Fruit fly (Drosophila melanogaster) whole organism, embryonic: Measurements from ENCODE around the gene gro.
A peak's percentile ranks its signal among the peaks of the same experiment; 100 is the strongest.

Source experiments
- Aef1 ChIP-seq: fragments of 200-800 bp; sonication (Bioruptor generic); IDR thresholded peaks from 3 replicates; pipeline ENCODE4 v1.3.6; 2022; ENCODE audit warnings: missing biosample characterization, missing genetic modification characterization
- CG1024 ChIP-seq: fragments of 200-800 bp; sonication (Bioruptor generic); IDR thresholded peaks from 2 replicates; pipeline ENCODE4 v1.3.6; 2022; ENCODE audit warnings: missing biosample characterization, missing genetic modification characterization
- CG10543 ChIP-seq: fragments of 200-800 bp; sonication (Bioruptor generic); optimal IDR thresholded peaks from 3 replicates; lab custom pipeline; 2017; ENCODE audit warnings: missing biosample characterization, mild to moderate bottlenecking, missing genetic modification characterization, moderate library complexity
- CG12769 ChIP-seq: fragments of 200-800 bp; sonication (Bioruptor generic); optimal IDR thresholded peaks from 2 replicates; lab custom pipeline; 2019; ENCODE audit warnings: missing biosample characterization, mild to moderate bottlenecking, missing genetic modification characterization, moderate library complexity
- CG14014 ChIP-seq: fragments of 200-800 bp; sonication (Bioruptor generic); IDR thresholded peaks from 2 replicates; pipeline ENCODE4 v1.3.6; 2022; ENCODE audit warnings: missing biosample characterization, missing genetic modification characterization
- CG14965 ChIP-seq: fragments of 200-800 bp; sonication (Bioruptor generic); optimal IDR thresholded peaks from 2 replicates; lab custom pipeline; 2016; ENCODE audit warnings: missing biosample characterization, missing genetic modification characterization, borderline replicate concordance
- CG15601 ChIP-seq: fragments of 200-800 bp; sonication (Bioruptor generic); optimal IDR thresholded peaks from 3 replicates; lab custom pipeline; 2019; ENCODE audit warnings: missing biosample characterization, mild to moderate bottlenecking, missing genetic modification characterization, moderate library complexity
- CG18262 ChIP-seq: fragments of 200-800 bp; optimal IDR thresholded peaks from 3 replicates; lab custom pipeline; 2019; ENCODE audit warnings: missing biosample characterization, mild to moderate bottlenecking, missing genetic modification characterization, moderate library complexity
- CG18476 ChIP-seq: fragments of 200-800 bp; sonication (Bioruptor generic); optimal IDR thresholded peaks from 2 replicates; lab custom pipeline; 2016; ENCODE audit warnings: missing biosample characterization, mild to moderate bottlenecking, missing genetic modification characterization
- CG4730 ChIP-seq: fragments of 200-800 bp; sonication (Bioruptor generic); IDR thresholded peaks from 2 replicates; pipeline ENCODE4 v1.3.6; 2022; ENCODE audit warnings: missing biosample characterization, missing genetic modification characterization
- CG7556 ChIP-seq: fragments of 200-800 bp; sonication (Bioruptor generic); optimal IDR thresholded peaks from 2 replicates; lab custom pipeline; 2017; ENCODE audit warnings: missing biosample characterization, mild to moderate bottlenecking, missing genetic modification characterization
- CG8478 ChIP-seq: fragments of >200 bp; optimal IDR thresholded peaks from 2 replicates; lab custom pipeline; 2018
- D ChIP-seq, 2 experiments: fragments of 200-800 bp in 1 of 2; fragments of >200 bp in 1 of 2; sonication (Bioruptor generic) in 1 of 2; optimal IDR thresholded peaks; 2 replicates in 1 of 2; 3 replicates in 1 of 2; lab custom pipeline; 2017; ENCODE audit warnings: mild to moderate bottlenecking in 1 of 2, missing biosample characterization in 1 of 2, missing genetic modification characterization in 1 of 2, missing genetic modification reagents in 1 of 2
- Dad ChIP-seq: fragments of 200-800 bp; sonication (Bioruptor generic); optimal IDR thresholded peaks from 3 replicates; lab custom pipeline; 2016; ENCODE audit warnings: missing biosample characterization, missing genetic modification characterization
- Eip74EF ChIP-seq, 2 experiments: fragments of 200-800 bp in 1 of 2; fragments of >200 bp in 1 of 2; sonication (Bioruptor generic) in 1 of 2; optimal IDR thresholded peaks; 2 replicates each; lab custom pipeline; 2017 to 2019; ENCODE audit warnings: missing biosample characterization in 2 of 2, missing genetic modification characterization in 2 of 2, mild to moderate bottlenecking in 1 of 2, moderate library complexity in 1 of 2
- HHEX ChIP-seq: fragments of 200-800 bp; sonication (Bioruptor generic); optimal IDR thresholded peaks from 3 replicates; lab custom pipeline; 2017; ENCODE audit warnings: missing biosample characterization, mild to moderate bottlenecking, missing genetic modification characterization, missing genetic modification reagents
- HLHmδ ChIP-seq: fragments of 200-800 bp; sonication (Bioruptor generic); optimal IDR thresholded peaks from 2 replicates; lab custom pipeline; 2018; ENCODE audit warnings: missing biosample characterization, mild to moderate bottlenecking, missing genetic modification characterization, moderate library complexity
- HmgD ChIP-seq: fragments of 200-800 bp; sonication (Bioruptor generic); optimal IDR thresholded peaks from 3 replicates; lab custom pipeline; 2016; ENCODE audit warnings: missing biosample characterization, missing genetic modification characterization
- Hr78 ChIP-seq, 2 experiments: fragments of 200-800 bp in 1 of 2; fragments of >200 bp in 1 of 2; sonication (Bioruptor generic) in 1 of 2; optimal IDR thresholded peaks; 2 replicates each; lab custom pipeline; 2017 to 2019; ENCODE audit warnings: missing biosample characterization in 2 of 2, missing genetic modification characterization in 2 of 2, mild to moderate bottlenecking in 1 of 2, moderate library complexity in 1 of 2
- Jarid2 ChIP-seq: fragments of 200-800 bp; sonication (Bioruptor generic); optimal IDR thresholded peaks from 3 replicates; lab custom pipeline; 2017; ENCODE audit warnings: mild to moderate bottlenecking, missing biosample characterization, missing genetic modification reagents, missing genetic modification characterization
- Lpt ChIP-seq: fragments of >200 bp; optimal IDR thresholded peaks from 2 replicates; lab custom pipeline; 2018; ENCODE audit warnings: missing biosample characterization, missing genetic modification characterization
- Max ChIP-seq: fragments of 200-800 bp; sonication (Bioruptor generic); optimal IDR thresholded peaks from 2 replicates; lab custom pipeline; 2016; ENCODE audit warnings: missing biosample characterization, mild to moderate bottlenecking, missing genetic modification characterization
- PHDP ChIP-seq: fragments of 200-800 bp; sonication (Bioruptor generic); optimal IDR thresholded peaks from 3 replicates; lab custom pipeline; 2018; ENCODE audit warnings: missing biosample characterization, mild to moderate bottlenecking, missing genetic modification characterization, moderate library complexity
- Ptx1 ChIP-seq: fragments of 200-800 bp; sonication (Bioruptor generic); IDR thresholded peaks from 2 replicates; pipeline ENCODE4 v1.3.6; 2022; ENCODE audit warnings: missing biosample characterization, missing genetic modification characterization
- Rx ChIP-seq: fragments of 200-800 bp; sonication (Bioruptor generic); IDR thresholded peaks from 2 replicates; pipeline ENCODE4 v1.3.6; 2022; ENCODE audit warnings: missing biosample characterization, missing genetic modification characterization
- TFAM ChIP-seq: fragments of 200-800 bp; sonication (Bioruptor generic); optimal IDR thresholded peaks from 2 replicates; lab custom pipeline; 2017; ENCODE audit warnings: missing biosample characterization, missing genetic modification characterization, inconsistent platforms
- Taf1 ChIP-seq: fragments of 200-800 bp; sonication (Bioruptor generic); IDR thresholded peaks from 2 replicates; pipeline ENCODE4 v1.3.6; 2022; ENCODE audit warnings: missing biosample characterization, missing genetic modification characterization
- Tbp ChIP-seq: fragments of >200 bp; optimal IDR thresholded peaks from 2 replicates; lab custom pipeline; 2018; ENCODE audit warnings: missing biosample characterization, missing genetic modification characterization
- ab ChIP-seq: fragments of 200-800 bp; sonication (Bioruptor generic); optimal IDR thresholded peaks from 2 replicates; lab custom pipeline; 2016; ENCODE audit warnings: missing biosample characterization, missing genetic modification characterization
- al ChIP-seq: fragments of 200-800 bp; sonication (Bioruptor generic); IDR thresholded peaks from 2 replicates; pipeline ENCODE4 v1.3.6; 2022; ENCODE audit warnings: missing biosample characterization, missing genetic modification characterization
- amos ChIP-seq: fragments of 200-800 bp; sonication (Bioruptor generic); IDR thresholded peaks from 2 replicates; pipeline ENCODE4 v1.3.6; 2022; ENCODE audit warnings: missing biosample characterization, missing genetic modification characterization; ENCODE audit not compliant: partially characterized antibody
- az2 ChIP-seq: fragments of 200-800 bp; sonication (Bioruptor generic); optimal IDR thresholded peaks from 3 replicates; lab custom pipeline; 2016; ENCODE audit warnings: missing biosample characterization, missing genetic modification characterization
- cg ChIP-seq: fragments of 200-800 bp; sonication (Bioruptor generic); optimal IDR thresholded peaks from 3 replicates; lab custom pipeline; 2019; ENCODE audit warnings: missing biosample characterization, mild to moderate bottlenecking, missing genetic modification characterization, moderate library complexity
- corto ChIP-seq: fragments of 200-800 bp; sonication (Bioruptor generic); optimal IDR thresholded peaks from 2 replicates; lab custom pipeline; 2016; ENCODE audit warnings: missing biosample characterization, mild to moderate bottlenecking, missing genetic modification characterization, moderate library complexity
- crc ChIP-seq: fragments of 200-800 bp; sonication (Bioruptor generic); optimal IDR thresholded peaks from 2 replicates; lab custom pipeline; 2016; ENCODE audit warnings: missing biosample characterization, missing genetic modification characterization
- gem ChIP-seq: fragments of 200-800 bp; sonication (Bioruptor generic); optimal IDR thresholded peaks from 2 replicates; lab custom pipeline; 2019; ENCODE audit warnings: missing biosample characterization, mild to moderate bottlenecking, missing genetic modification characterization, moderate library complexity
- hb ChIP-seq: fragments of 200-800 bp; sonication (Bioruptor generic); IDR thresholded peaks from 3 replicates; pipeline ENCODE4 v1.3.6; 2022; ENCODE audit warnings: missing biosample characterization, missing genetic modification characterization; ENCODE audit not compliant: partially characterized antibody
- kah ChIP-seq: fragments of 200-800 bp; sonication (Bioruptor generic); optimal IDR thresholded peaks from 2 replicates; lab custom pipeline; 2018; ENCODE audit warnings: missing biosample characterization, mild to moderate bottlenecking, missing genetic modification characterization
- lola ChIP-seq, 3 experiments: fragments of >200 bp in 2 of 3; fragments of 200-800 bp in 1 of 3; sonication (Bioruptor generic) in 1 of 3; optimal IDR thresholded peaks; 2 replicates each; lab custom pipeline; 2017 to 2019; ENCODE audit warnings: missing biosample characterization in 3 of 3, missing genetic modification characterization in 3 of 3, mild to moderate bottlenecking in 1 of 3, moderate library complexity in 1 of 3
- org-1 ChIP-seq: fragments of 200-800 bp; sonication (Bioruptor generic); optimal IDR thresholded peaks from 2 replicates; lab custom pipeline; 2017; ENCODE audit warnings: missing biosample characterization, missing genetic modification characterization
- pita ChIP-seq: fragments of 200-800 bp; sonication (Bioruptor generic); optimal IDR thresholded peaks from 2 replicates; lab custom pipeline; 2017; ENCODE audit warnings: missing biosample characterization, mild to moderate bottlenecking, missing genetic modification characterization
- pnt ChIP-seq: fragments of 200-800 bp; sonication (Bioruptor generic); optimal IDR thresholded peaks from 3 replicates; lab custom pipeline; 2016; ENCODE audit warnings: missing biosample characterization, missing genetic modification characterization
- ranshi ChIP-seq: fragments of 200-800 bp; sonication (Bioruptor generic); IDR thresholded peaks from 2 replicates; pipeline ENCODE4 v1.3.6; 2022; ENCODE audit warnings: missing biosample characterization, missing genetic modification characterization
- ro ChIP-seq: fragments of 200-800 bp; sonication (Bioruptor generic); IDR thresholded peaks from 2 replicates; pipeline ENCODE4 v1.3.6; 2022; ENCODE audit warnings: missing biosample characterization, missing genetic modification characterization
- sob ChIP-seq: fragments of 200-800 bp; sonication (Bioruptor generic); IDR thresholded peaks from 2 replicates; pipeline ENCODE4 v1.3.6; 2022; ENCODE audit warnings: missing biosample characterization, missing genetic modification characterization
- tin ChIP-seq: fragments of 200-800 bp; sonication (Bioruptor generic); optimal IDR thresholded peaks from 3 replicates; lab custom pipeline; 2016; ENCODE audit warnings: missing biosample characterization, missing genetic modification characterization
- tna ChIP-seq: fragments of 200-800 bp; sonication (Bioruptor generic); IDR thresholded peaks from 2 replicates; pipeline ENCODE4 v1.3.6; 2022; ENCODE audit warnings: missing biosample characterization, missing genetic modification characterization; ENCODE audit not compliant: partially characterized antibody
- tx ChIP-seq: fragments of 200-800 bp; sonication (Bioruptor generic); optimal IDR thresholded peaks from 2 replicates; lab custom pipeline; 2016; ENCODE audit warnings: missing biosample characterization, missing genetic modification characterization
- wor ChIP-seq: fragments of 200-800 bp; sonication (Bioruptor generic); IDR thresholded peaks from 2 replicates; pipeline ENCODE4 v1.3.6; 2022; ENCODE audit warnings: missing biosample characterization, missing genetic modification characterization
- z ChIP-seq: fragments of 200-800 bp; sonication (Bioruptor generic); IDR thresholded peaks from 3 replicates; pipeline ENCODE4 v1.3.6; 2022; ENCODE audit warnings: missing biosample characterization, missing genetic modification characterization

The gro gene

dm6 chr3R:26059195-26059594 lies 17.7 kb downstream of the gro start, which contains the start of the genes RpL34a and Trmt61 (continued):
- TF ChIP-seq CG12769 (tag; lab: Kevin White, UChicago) = no peak
- TF ChIP-seq TFAM (GFP tag; lab: Kevin White, UChicago) = peak; percentile 82
- TF ChIP-seq pnt (GFP tag; lab: Kevin White, UChicago) = no peak
- peak; percentile 83 for TF ChIP-seq kah (GFP tag; lab: Kevin White, UChicago)
- TF ChIP-seq CG14014 (GFP tag; lab: Robert Waterston, UW) = peak; percentile 56; the same call in 1 of the 2 replicates
- no peak for TF ChIP-seq D (optimal IDR thresholded peaks at IDR 0.05; lab: Kevin White, UChicago)
- peak; percentile 85 for TF ChIP-seq D (GFP tag; optimal IDR thresholded peaks at IDR 0.05; lab: Kevin White, UChicago)
- TF ChIP-seq Max (GFP tag; lab: Kevin White, UChicago) = peak; percentile 92
- peak; percentile 94 for TF ChIP-seq CG10543 (GFP tag; lab: Kevin White, UChicago)
- TF ChIP-seq Rx (GFP tag; lab: Robert Waterston, UW) = peak; percentile 55
- peak; percentile 59 for TF ChIP-seq Aef1
- TF ChIP-seq corto (GFP tag; lab: Kevin White, UChicago) = no peak
- TF ChIP-seq gem (tag; lab: Kevin White, UChicago) = peak; percentile 83
- TF ChIP-seq CG7556 (GFP tag; lab: Kevin White, UChicago) = peak; percentile 79
- peak; percentile 36; the same call in 1 of the 2 replicates for TF ChIP-seq tna (GFP tag; lab: Robert Waterston, UW)
- TF ChIP-seq CG15601 = peak; percentile 90
- peak; percentile 92 for TF ChIP-seq HHEX
- TF ChIP-seq HLHmδ (GFP tag; lab: Kevin White, UChicago) = no peak
- TF ChIP-seq CG8478 (lab: Kevin White, UChicago) = no peak
- TF ChIP-seq hb = peak; percentile 80
- TF ChIP-seq CG4730 (GFP tag; lab: Robert Waterston, UW) = peak; percentile 30; the same call in 1 of the 2 replicates
- peak; percentile 60; the same call in 1 of the 2 replicates for TF ChIP-seq Taf1 (GFP tag; lab: Robert Waterston, UW)
- peak; percentile 68 for TF ChIP-seq crc
- peak; percentile 87 for TF ChIP-seq CG18262 (tag; lab: Kevin White, UChicago)
- no peak for TF ChIP-seq Lpt
- TF ChIP-seq CG1024 (GFP tag; lab: Robert Waterston, UW) = no peak
- TF ChIP-seq org-1 = peak; percentile 79
- peak; percentile 69 for TF ChIP-seq Dad (GFP tag; lab: Kevin White, UChicago)
- peak; percentile 48 for TF ChIP-seq HmgD (GFP tag; lab: Kevin White, UChicago)
- TF ChIP-seq PHDP (tag; lab: Kevin White, UChicago) = peak; percentile 92
- TF ChIP-seq ab (GFP tag; lab: Kevin White, UChicago) = no peak
- peak in 1 of 2 experiments; percentile 67 for TF ChIP-seq Hr78 (GFP tag; optimal IDR thresholded peaks at IDR 0.05; lab: Kevin White, UChicago)
- TF ChIP-seq Tbp (GFP tag; lab: Kevin White, UChicago) = no peak
- peak; percentile 68 for TF ChIP-seq wor
- peak; percentile 74 for TF ChIP-seq az2 (GFP tag; lab: Kevin White, UChicago)
- no peak for TF ChIP-seq cg
- peak; percentile 53 for TF ChIP-seq tx
- peak; percentile 74 for TF ChIP-seq tin (GFP tag; lab: Kevin White, UChicago)
- TF ChIP-seq CG14965 = no peak
- no peak for TF ChIP-seq z
- TF ChIP-seq pita (GFP tag; lab: Kevin White, UChicago) = no peak
- TF ChIP-seq Jarid2 (GFP tag; lab: Kevin White, UChicago) = peak; percentile 81
- TF ChIP-seq al (GFP tag; lab: Robert Waterston, UW) = peak; percentile 64
- TF ChIP-seq Eip74EF (GFP tag; optimal IDR thresholded peaks at IDR 0.05; lab: Kevin White, UChicago) = peak in 1 of 2 experiments; percentile 85
- TF ChIP-seq ranshi (GFP tag; lab: Robert Waterston, UW) = peak; percentile 60; the same call in 1 of the 2 replicates
- peak; percentile 83 for TF ChIP-seq amos (GFP tag; lab: Robert Waterston, UW)
- TF ChIP-seq sob (GFP tag; lab: Robert Waterston, UW) = peak; percentile 86
- peak; percentile 78 for TF ChIP-seq Ptx1 (GFP tag; lab: Robert Waterston, UW)
- TF ChIP-seq ro (GFP tag; lab: Robert Waterston, UW) = no peak
- TF ChIP-seq CG18476 = peak; percentile 44
- peak in 1 of 3 experiments; percentile 77 for TF ChIP-seq lola (GFP tag; optimal IDR thresholded peaks at IDR 0.05; lab: Kevin White, UChicago)
